Fruit fly (Drosophila melanogaster) whole organism, embryonic: ENCODE results near the gene Ptx1.

Experiments
- CG10267 ChIP-seq: fragments of 200-800 bp; sonication (Bioruptor generic); optimal IDR thresholded peaks from 2 replicates; lab custom pipeline; 2018; ENCODE audit warnings: missing biosample characterization, mild to moderate bottlenecking, missing genetic modification characterization, moderate library complexity
- CG2129 ChIP-seq: fragments of 200-800 bp; sonication (Bioruptor generic); IDR thresholded peaks from 2 replicates; pipeline ENCODE4 v1.3.6; 2022; ENCODE audit warnings: missing biosample characterization, missing genetic modification characterization; ENCODE audit not compliant: partially characterized antibody
- CG4820 ChIP-seq: fragments of 200-800 bp; sonication (Bioruptor generic); optimal IDR thresholded peaks from 3 replicates; lab custom pipeline; 2016; ENCODE audit warnings: missing biosample characterization, missing genetic modification characterization
- CG7357 ChIP-seq: fragments of 200-800 bp; sonication (Bioruptor generic); IDR thresholded peaks from 3 replicates; pipeline ENCODE4 v1.3.6; 2022; ENCODE audit warnings: missing biosample characterization, missing genetic modification characterization
- CG9609 ChIP-seq: fragments of 200-800 bp; sonication (Bioruptor generic); optimal IDR thresholded peaks from 3 replicates; lab custom pipeline; 2016; ENCODE audit warnings: missing biosample characterization, missing genetic modification characterization
- Lhr ChIP-seq: fragments of 200-800 bp; sonication (Bioruptor generic); optimal IDR thresholded peaks from 3 replicates; lab custom pipeline; 2017; ENCODE audit warnings: mild to moderate bottlenecking, missing biosample characterization, missing genetic modification reagents, missing genetic modification characterization
- Neu2 ChIP-seq: fragments of 200-800 bp; sonication (Bioruptor generic); optimal IDR thresholded peaks from 3 replicates; lab custom pipeline; 2016; ENCODE audit warnings: missing biosample characterization, missing genetic modification characterization, borderline replicate concordance
- PHDP ChIP-seq: fragments of 200-800 bp; sonication (Bioruptor generic); optimal IDR thresholded peaks from 3 replicates; lab custom pipeline; 2018; ENCODE audit warnings: missing biosample characterization, mild to moderate bottlenecking, missing genetic modification characterization, moderate library complexity
- Pdp1 ChIP-seq, 2 experiments: fragments of 200-800 bp; sonication (Bioruptor generic); optimal IDR thresholded peaks; 3 replicates each; lab custom pipeline; 2016; ENCODE audit warnings: missing biosample characterization in 2 of 2, missing genetic modification characterization in 2 of 2, mild to moderate bottlenecking in 1 of 2, moderate library complexity in 1 of 2
- al ChIP-seq: fragments of 200-800 bp; sonication (Bioruptor generic); IDR thresholded peaks from 2 replicates; pipeline ENCODE4 v1.3.6; 2022; ENCODE audit warnings: missing biosample characterization, missing genetic modification characterization
- bsh ChIP-seq, 2 experiments: fragments of 200-800 bp; sonication (Bioruptor generic); optimal IDR thresholded peaks; 2 replicates each; lab custom pipeline; 2017 to 2018; ENCODE audit warnings: mild to moderate bottlenecking in 2 of 2, missing biosample characterization in 2 of 2, missing genetic modification characterization in 2 of 2, moderate library complexity in 1 of 2
- psq ChIP-seq: fragments of 200-800 bp; sonication (Bioruptor generic); optimal IDR thresholded peaks from 2 replicates; lab custom pipeline; 2017; ENCODE audit warnings: missing biosample characterization, missing genetic modification characterization
- shn ChIP-seq: fragments of 200-800 bp; sonication (Bioruptor generic); optimal IDR thresholded peaks from 3 replicates; lab custom pipeline; 2016; ENCODE audit warnings: missing biosample characterization, missing genetic modification characterization

dm6 chr3R:30863971-30864370 is 48.6 kb upstream of the Ptx1 start:
- no peak for TF ChIP-seq CG7357 (GFP tag; lab: Robert Waterston, UW)
- TF ChIP-seq Pdp1 (GFP tag; optimal IDR thresholded peaks at IDR 0.05; lab: Kevin White, UChicago), result no peak
- TF ChIP-seq Neu2 (GFP tag; lab: Kevin White, UChicago), result no peak
- TF ChIP-seq CG2129 (GFP tag; lab: Robert Waterston, UW), result no peak
- TF ChIP-seq shn (GFP tag; lab: Kevin White, UChicago), result no peak
- no peak for TF ChIP-seq CG4820 (GFP tag; lab: Kevin White, UChicago)
- TF ChIP-seq CG10267 (tag; lab: Kevin White, UChicago), result no peak
- TF ChIP-seq al (GFP tag; lab: Robert Waterston, UW), result no peak
- TF ChIP-seq psq (GFP tag; lab: Kevin White, UChicago), result no peak
- TF ChIP-seq CG9609 (GFP tag; lab: Kevin White, UChicago), result no peak
- no peak for TF ChIP-seq PHDP
- TF ChIP-seq bsh (GFP tag; optimal IDR thresholded peaks at IDR 0.05; lab: Kevin White, UChicago), result no peak
- no peak for TF ChIP-seq Lhr
